Worm (Caenorhabditis elegans) whole organism, late embryonic: Measurements from ENCODE around the gene Y113G7B.12.

Experiments used
- Y22D7AL.16 ChIP-seq: sonication (generic microtip); optimal IDR thresholded peaks from 2 replicates; lab custom pipeline; 2016; ENCODE audit warnings: missing genetic modification characterization, missing compliant biosample characterization
- ceh-14 ChIP-seq: sonication (generic microtip); optimal IDR thresholded peaks from 2 replicates; lab custom pipeline; 2016; ENCODE audit warnings: missing genotype, missing genetic modification characterization, missing compliant biosample characterization
- ceh-18 ChIP-seq: sonication (generic microtip); optimal IDR thresholded peaks from 2 replicates; lab custom pipeline; 2016; ENCODE audit warnings: missing genetic modification characterization, missing compliant biosample characterization
- ceh-24 ChIP-seq: sonication (generic microtip); optimal IDR thresholded peaks from 2 replicates; lab custom pipeline; 2016; ENCODE audit warnings: mild to moderate bottlenecking, missing genetic modification characterization, missing compliant biosample characterization
- ceh-30 ChIP-seq: fragments of 150-350 bp; optimal IDR thresholded peaks from 2 replicates; lab custom pipeline; 2014; ENCODE audit warnings: missing biosample characterization, missing genetic modification characterization
- nfya-1 ChIP-seq: sonication (generic microtip); optimal IDR thresholded peaks from 2 replicates; lab custom pipeline; 2017; ENCODE audit warnings: missing genetic modification characterization, mild to moderate bottlenecking, missing compliant biosample characterization, antibody characterized with exemption, moderate library complexity
- pat-9 ChIP-seq: fragments of 200-800 bp; sonication (Bioruptor generic); optimal IDR thresholded peaks from 2 replicates; lab custom pipeline; 2018; ENCODE audit warnings: mild to moderate bottlenecking, missing genetic modification characterization, moderate library complexity, missing compliant biosample characterization
- pax-1 ChIP-seq: fragments of 150-350 bp; optimal IDR thresholded peaks from 2 replicates; lab custom pipeline; 2014; ENCODE audit warnings: missing biosample characterization, missing genetic modification characterization
- rnt-1 ChIP-seq: sonication (generic microtip); optimal IDR thresholded peaks from 2 replicates; lab custom pipeline; 2016; ENCODE audit warnings: missing genetic modification characterization, missing compliant biosample characterization

The Y113G7B.12 gene

DNA sequence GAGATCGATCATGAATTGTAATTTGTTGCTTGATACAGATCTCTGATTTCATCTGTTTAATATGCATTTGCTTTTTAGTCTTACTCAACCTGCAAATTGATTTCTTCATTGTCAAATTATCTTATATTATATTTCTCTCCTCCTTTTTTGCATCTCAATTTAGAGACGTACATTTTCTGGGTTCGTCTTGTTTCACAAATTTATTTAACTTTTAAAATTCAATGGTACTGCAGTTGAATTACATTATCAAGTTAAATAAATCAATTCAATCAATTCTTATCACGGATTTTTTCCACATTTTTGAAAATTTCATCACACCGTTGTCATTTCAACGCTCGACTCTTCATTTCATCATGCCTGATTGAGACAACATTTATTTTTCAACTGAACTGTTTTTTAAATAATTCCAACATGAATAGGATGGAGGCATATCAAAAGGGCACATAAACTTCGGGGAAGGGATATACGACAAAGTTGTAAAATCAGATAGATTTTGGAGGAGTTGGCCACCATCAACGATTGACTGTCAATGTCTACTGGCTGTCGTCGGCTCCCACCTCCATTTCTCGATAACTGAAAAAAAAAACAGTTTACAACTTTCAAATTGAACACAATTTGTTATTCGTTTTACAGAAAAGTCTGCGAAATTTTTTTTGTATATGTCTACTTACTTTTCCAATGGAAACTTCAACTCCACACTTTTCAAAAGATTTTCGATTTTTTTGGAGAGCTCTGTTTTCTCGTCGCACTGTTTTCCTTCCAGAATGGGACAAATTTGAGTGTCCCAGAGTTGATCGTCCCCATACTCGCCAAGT lies 50.0 kb downstream of the Y113G7B.12 start:
- TF ChIP-seq ceh-18, result no peak
- no peak for TF ChIP-seq ceh-30 (tag; lab: Kevin White, UChicago)
- no peak for TF ChIP-seq ceh-14
- no peak for TF ChIP-seq rnt-1 (tag; lab: Kevin White, UChicago)
- TF ChIP-seq ceh-24 (tag; lab: Kevin White, UChicago), result no peak

ce11 chrV:20161781-20162289 lies 50.6 kb downstream of the Y113G7B.12 start:
- TF ChIP-seq pat-9 (tag; lab: Kevin White, UChicago) (no peak), pax-1 (tag; lab: Kevin White, UChicago) (no peak), Y22D7AL.16 (tag; lab: Kevin White, UChicago) (no peak), nfya-1 (tag; lab: Kevin White, UChicago) (no peak)
